Worm (Caenorhabditis elegans) whole organism, young adult: Measurements from ENCODE around the gene bli-6.

Source experiments
- B0019.2 ChIP-seq: fragments of 200-800 bp; sonication (Bioruptor generic); conservative IDR thresholded peaks from 2 replicates; pipeline ENCODE4 v1.3.6; 2022; ENCODE audit warnings: missing genetic modification reagents, missing genetic modification characterization, missing compliant biosample characterization
- B0035.1 ChIP-seq: sonication (generic microtip); optimal IDR thresholded peaks from 2 replicates; lab custom pipeline; 2016; ENCODE audit warnings: missing genetic modification characterization, mild to moderate bottlenecking, missing compliant biosample characterization, missing genotype, missing genetic modification reagents
- B0336.3 ChIP-seq: fragments of 200-800 bp; sonication (Bioruptor generic); IDR thresholded peaks from 2 replicates; pipeline ENCODE4 v1.3.6; 2022; ENCODE audit warnings: missing genetic modification characterization, missing compliant biosample characterization
- F10E7.11 ChIP-seq: sonication (generic microtip); optimal IDR thresholded peaks from 2 replicates; lab custom pipeline; 2017; ENCODE audit warnings: mild to moderate bottlenecking, missing genetic modification characterization, moderate library complexity, missing compliant biosample characterization
- F33H1.4 ChIP-seq: fragments of 200-800 bp; sonication (Bioruptor generic); IDR thresholded peaks from 2 replicates; pipeline ENCODE4 v1.3.6; 2022; ENCODE audit warnings: missing genetic modification reagents, missing genetic modification characterization, missing compliant biosample characterization
- K11D2.4 ChIP-seq: fragments of 200-800 bp; sonication (Bioruptor generic); IDR thresholded peaks from 2 replicates; pipeline ENCODE4 v1.3.6; 2022; ENCODE audit warnings: missing genetic modification reagents, missing genetic modification characterization, missing compliant biosample characterization
- T26A5.8 ChIP-seq: sonication (generic microtip); optimal IDR thresholded peaks from 2 replicates; lab custom pipeline; 2016; ENCODE audit warnings: missing genetic modification characterization, missing compliant biosample characterization
- Y79H2A.3 ChIP-seq: fragments of 200-800 bp; sonication (Bioruptor generic); conservative IDR thresholded peaks from 2 replicates; pipeline ENCODE4 v1.3.6; 2022; ENCODE audit warnings: missing genetic modification reagents, missing genetic modification characterization, missing compliant biosample characterization
- aptf-2 ChIP-seq: fragments of 200-800 bp; sonication (Bioruptor generic); conservative IDR thresholded peaks from 2 replicates; pipeline ENCODE4 v1.3.6; 2022; ENCODE audit warnings: missing genetic modification reagents, missing genetic modification characterization, missing compliant biosample characterization
- attf-3 ChIP-seq: fragments of 200-800 bp; sonication (Bioruptor generic); conservative IDR thresholded peaks from 2 replicates; pipeline ENCODE4 v1.3.6; 2022; ENCODE audit warnings: missing genetic modification reagents, missing genetic modification characterization, missing compliant biosample characterization
- attf-6 ChIP-seq: fragments of 200-800 bp; sonication (Bioruptor generic); IDR thresholded peaks from 2 replicates; pipeline ENCODE4 v1.3.6; 2022; ENCODE audit warnings: missing genetic modification reagents, missing genetic modification characterization, missing compliant biosample characterization
- bed-1 ChIP-seq: fragments of 200-800 bp; sonication (Bioruptor generic); IDR thresholded peaks from 2 replicates; pipeline ENCODE4 v1.3.6; 2022; ENCODE audit warnings: missing genetic modification reagents, missing genetic modification characterization, missing compliant biosample characterization
- ceh-100 ChIP-seq: fragments of 200-800 bp; sonication (Bioruptor generic); IDR thresholded peaks from 2 replicates; pipeline ENCODE4 v1.3.6; 2022; ENCODE audit warnings: missing genetic modification reagents, missing genetic modification characterization, missing compliant biosample characterization
- ceh-79 ChIP-seq: sonication (generic microtip); optimal IDR thresholded peaks from 2 replicates; lab custom pipeline; 2017; ENCODE audit warnings: mild to moderate bottlenecking, missing genetic modification characterization, missing compliant biosample characterization
- chd-7 ChIP-seq: sonication (generic microtip); optimal IDR thresholded peaks from 2 replicates; lab custom pipeline; 2016; ENCODE audit warnings: mild to moderate bottlenecking, missing genetic modification characterization, moderate library complexity, missing compliant biosample characterization
- dpl-1 ChIP-seq: fragments of 150-350 bp; optimal IDR thresholded peaks from 2 replicates; lab custom pipeline; 2014; ENCODE audit warnings: missing biosample characterization, missing genetic modification reagents, missing genetic modification characterization
- efl-1 ChIP-seq: fragments of 150-350 bp; optimal IDR thresholded peaks from 2 replicates; lab custom pipeline; 2014; ENCODE audit warnings: missing biosample characterization, missing genetic modification reagents, missing genetic modification characterization
- hmg-20 ChIP-seq: fragments of 200-800 bp; sonication (Bioruptor generic); IDR thresholded peaks from 2 replicates; pipeline ENCODE4 v1.3.6; 2022; ENCODE audit warnings: missing genetic modification reagents, missing genetic modification characterization, missing compliant biosample characterization
- hrde-1 ChIP-seq: sonication (generic microtip); optimal IDR thresholded peaks from 2 replicates; lab custom pipeline; 2016; ENCODE audit warnings: missing genetic modification characterization, mild to moderate bottlenecking, missing compliant biosample characterization, moderate library complexity, missing genotype, missing genetic modification reagents, borderline replicate concordance
- lin-35 ChIP-seq, 3 experiments: fragments of 150-350 bp in 2 of 3; sonication (generic microtip) in 1 of 3; optimal IDR thresholded peaks; 2 replicates each; lab custom pipeline; 2014 to 2018; ENCODE audit warnings: missing biosample characterization in 3 of 3, missing genetic modification characterization in 3 of 3, missing genetic modification reagents in 3 of 3
- lin-40 ChIP-seq: sonication (generic microtip); optimal IDR thresholded peaks from 2 replicates; lab custom pipeline; 2016; ENCODE audit warnings: missing genetic modification characterization, mild to moderate bottlenecking, missing compliant biosample characterization, missing genotype, missing genetic modification reagents
- mes-4 ChIP-seq: sonication (generic microtip); optimal IDR thresholded peaks from 2 replicates; lab custom pipeline; 2016; ENCODE audit warnings: missing genotype, missing genetic modification characterization, missing compliant biosample characterization
- mxl-1 ChIP-seq: sonication (generic microtip); optimal IDR thresholded peaks from 2 replicates; lab custom pipeline; 2016; ENCODE audit warnings: missing genetic modification characterization, missing compliant biosample characterization
- nhr-120 ChIP-seq: fragments of 200-800 bp; sonication (Bioruptor generic); IDR thresholded peaks from 2 replicates; pipeline ENCODE4 v1.3.6; 2022; ENCODE audit warnings: missing genetic modification characterization, missing compliant biosample characterization
- nhr-80 ChIP-seq: sonication (generic microtip); optimal IDR thresholded peaks from 2 replicates; lab custom pipeline; 2016; ENCODE audit warnings: missing genetic modification characterization, missing compliant biosample characterization
- pha-4 ChIP-seq: fragments of 150-350 bp; sonication (generic microtip); optimal IDR thresholded peaks from 2 replicates; lab custom pipeline; 2014; ENCODE audit warnings: missing biosample characterization, missing genetic modification reagents, missing genetic modification characterization
- rcor-1 ChIP-seq: fragments of 200-800 bp; sonication (Bioruptor generic); IDR thresholded peaks from 2 replicates; pipeline ENCODE4 v1.3.6; 2022; ENCODE audit warnings: missing genetic modification reagents, missing genetic modification characterization, missing compliant biosample characterization
- rpc-1 ChIP-seq, 2 experiments: fragments of 150-350 bp in 1 of 2; sonication (generic microtip) in 1 of 2; optimal IDR thresholded peaks; 2 replicates each; lab custom pipeline; 2014 to 2018; ENCODE audit warnings: missing biosample characterization in 1 of 2, missing genetic modification characterization in 1 of 2, missing genetic modification reagents in 1 of 2, missing genotype in 1 of 2
- sdz-38 ChIP-seq: sonication (generic microtip); optimal IDR thresholded peaks from 2 replicates; lab custom pipeline; 2016; ENCODE audit warnings: missing genotype, missing genetic modification characterization, missing compliant biosample characterization
- snpc-1.1 ChIP-seq: sonication (generic microtip); optimal IDR thresholded peaks from 2 replicates; lab custom pipeline; 2017; ENCODE audit warnings: missing genetic modification characterization, mild to moderate bottlenecking, missing compliant biosample characterization, antibody characterized with exemption, moderate library complexity, missing genotype, missing genetic modification reagents; ENCODE audit not compliant: insufficient read depth
- snpc-3.4 ChIP-seq: sonication (generic microtip); optimal IDR thresholded peaks from 2 replicates; lab custom pipeline; 2017; ENCODE audit warnings: missing genetic modification characterization, mild to moderate bottlenecking, missing compliant biosample characterization, antibody characterized with exemption, moderate library complexity, missing genotype, missing genetic modification reagents
- snpc-4 ChIP-seq, 5 experiments: fragments of 150-350 bp in 1 of 5; sonication (generic microtip) in 4 of 5; optimal IDR thresholded peaks; 2 replicates each; lab custom pipeline; 2014 to 2018; ENCODE audit warnings: missing genetic modification characterization in 5 of 5, missing biosample characterization in 3 of 5, antibody characterized with exemption in 2 of 5, mild to moderate bottlenecking in 2 of 5, missing compliant biosample characterization in 2 of 5, missing genotype in 2 of 5, moderate library complexity in 2 of 5, missing genetic modification reagents in 1 of 5
- tbp1 ChIP-seq: fragments of 200-800 bp; sonication (Bioruptor generic); optimal IDR thresholded peaks from 2 replicates; lab custom pipeline; 2018; ENCODE audit warnings: mild to moderate bottlenecking, missing genetic modification characterization, missing compliant biosample characterization
- unc-62 ChIP-seq: fragments of 150-350 bp; optimal IDR thresholded peaks from 2 replicates; lab custom pipeline; 2014; ENCODE audit warnings: missing biosample characterization, missing genetic modification reagents, missing genetic modification characterization
- ztf-18 ChIP-seq: sonication (generic microtip); optimal IDR thresholded peaks from 2 replicates; lab custom pipeline; 2016; ENCODE audit warnings: missing genotype, mild to moderate bottlenecking, missing genetic modification characterization, missing compliant biosample characterization
- ztf-25 ChIP-seq: fragments of 200-800 bp; sonication (Bioruptor generic); IDR thresholded peaks from 2 replicates; pipeline ENCODE4 v1.3.6; 2022; ENCODE audit warnings: missing genetic modification reagents, missing genetic modification characterization, missing compliant biosample characterization
- ztf-3 ChIP-seq: fragments of 200-800 bp; sonication (Bioruptor generic); optimal IDR thresholded peaks from 2 replicates; lab custom pipeline; 2018; ENCODE audit warnings: mild to moderate bottlenecking, missing genetic modification characterization, missing compliant biosample characterization

bli-6 gene

ce11 chrIV:6395190-6395589, 18.3 kb downstream of the bli-6 start (continued):
- TF ChIP-seq B0035.1 (tag; lab: Kevin White, UChicago), result no peak

ce11 chrIV:6402386-6402905, 25.6 kb downstream of the bli-6 start, which contains the start of gene sfrp-1:
Gene sfrp-1, minus strand, starts transcription at chrIV:6402436.
- TF ChIP-seq sdz-38, result no peak

- TF ChIP-seq mxl-1 (tag; lab: Kevin White, UChicago) (no peak), F10E7.11 (tag; lab: Kevin White, UChicago) (no peak)
These were observed 26.5 kb downstream of the bli-6 start for ce11 chrIV:6403399-6403798.

ce11 chrIV:6404871-6405270, 28.0 kb downstream of the bli-6 start, which contains the start of gene srv-13:
Gene srv-13, plus strand, starts transcription at chrIV:6405171.
- TF ChIP-seq ztf-25, result no peak
- TF ChIP-seq ceh-79 (tag; lab: Kevin White, UChicago), result no peak
- TF ChIP-seq hmg-20 (GFP tag; lab: Robert Waterston, UW), result no peak
- no peak for TF ChIP-seq nhr-80 (tag; lab: Kevin White, UChicago)
- TF ChIP-seq snpc-1.1 (tag; lab: Kevin White, UChicago), result no peak
- no peak for TF ChIP-seq ztf-3 (GFP tag; lab: Kevin White, UChicago)
- no peak for TF ChIP-seq snpc-3.4 (tag; lab: Kevin White, UChicago)

ce11 chrIV:6413482-6413881, 36.6 kb downstream of the bli-6 start, which contains the start of gene nlp-71:
Gene nlp-71, minus strand, starts transcription at chrIV:6413582.
- TF ChIP-seq aptf-2 (GFP tag; lab: Robert Waterston, UW) (no peak), nhr-120 (GFP tag; lab: Robert Waterston, UW) (no peak), K11D2.4 (GFP tag; lab: Robert Waterston, UW) (no peak), B0019.2 (no peak), bed-1 (GFP tag; lab: Robert Waterston, UW) (no peak)

ce11 chrIV:6415149-6415548, 38.3 kb downstream of the bli-6 start, which contains the start of gene exos-2:
Gene exos-2, plus strand, starts transcription at chrIV:6415478.
- peak; percentile 72 for TF ChIP-seq dpl-1
- no peak for TF ChIP-seq hrde-1
- TF ChIP-seq tbp1 (GFP tag; lab: Kevin White, UChicago), result peak; percentile 12
- TF ChIP-seq snpc-4 (GFP tag; optimal IDR thresholded peaks at IDR 0.05; lab: Kevin White, UChicago), result no peak
- TF ChIP-seq snpc-4 (tag; optimal IDR thresholded peaks at IDR 0.05; lab: Kevin White, UChicago), result peak in 3 of 4 experiments; percentile 60 to 71 (median 62)
- TF ChIP-seq attf-3 (GFP tag; lab: Robert Waterston, UW), result peak; percentile 97
- peak; percentile 34; the same call in 1 of the 2 replicates for TF ChIP-seq F33H1.4 (GFP tag; lab: Robert Waterston, UW)
- peak; percentile 75 for TF ChIP-seq efl-1 (GFP tag; lab: Kevin White, UChicago)
- TF ChIP-seq Y79H2A.3 (GFP tag; lab: Robert Waterston, UW), result no peak
- TF ChIP-seq lin-35 (GFP tag; optimal IDR thresholded peaks at IDR 0.05; lab: Kevin White, UChicago), result peak in 1 of 3 experiments; percentile 79

ce11 chrIV:6416553-6416952, 39.7 kb downstream of the bli-6 start, which contains the start of gene Y73B6BL.22:
Gene Y73B6BL.22, minus strand, starts transcription at chrIV:6416653.
- TF ChIP-seq chd-7 (tag; lab: Kevin White, UChicago) (no peak), rcor-1 (no peak), lin-40 (tag; lab: Kevin White, UChicago) (no peak), ztf-18 (tag; lab: Kevin White, UChicago) (no peak), attf-6 (no peak), mes-4 (tag; lab: Kevin White, UChicago) (no peak), F33H1.4 (GFP tag; lab: Robert Waterston, UW) (no peak), F10E7.11 (tag; lab: Kevin White, UChicago) (no peak), unc-62 (GFP tag; lab: Kevin White, UChicago) (no peak), T26A5.8 (no peak), ceh-100 (no peak), dpl-1 (no peak), pha-4 (tag; lab: Kevin White, UChicago) (no peak), rpc-1 (optimal IDR thresholded peaks at IDR 0.05; lab: Kevin White, UChicago) (no peak), rpc-1 (tag; optimal IDR thresholded peaks at IDR 0.05; lab: Kevin White, UChicago) (no peak), B0336.3 (GFP tag; lab: Robert Waterston, UW) (no peak)
